Fruit fly (Drosophila melanogaster) whole organism, embryonic: Measurements from ENCODE around the gene corolla.

Experiments used
- Adf1 ChIP-seq: fragments of 200-800 bp; sonication (Bioruptor generic); IDR thresholded peaks from 2 replicates; pipeline ENCODE4 v1.3.6; 2022; ENCODE audit warnings: missing biosample characterization, missing genetic modification characterization
- Atf3 ChIP-seq: fragments of 200-800 bp; sonication (Bioruptor generic); optimal IDR thresholded peaks from 3 replicates; lab custom pipeline; 2016; ENCODE audit warnings: missing biosample characterization, missing genetic modification characterization
- B-H1 ChIP-seq: fragments of 200-800 bp; sonication (Bioruptor generic); IDR thresholded peaks from 3 replicates; pipeline ENCODE4 v1.3.6; 2022; ENCODE audit warnings: missing biosample characterization, missing genetic modification characterization
- CG10209 ChIP-seq: fragments of 200-800 bp; sonication (Bioruptor generic); optimal IDR thresholded peaks from 3 replicates; lab custom pipeline; 2017; ENCODE audit warnings: missing biosample characterization, mild to moderate bottlenecking, missing genetic modification characterization, missing genetic modification reagents
- CG11504 ChIP-seq: fragments of 200-800 bp; sonication (Bioruptor generic); optimal IDR thresholded peaks from 3 replicates; lab custom pipeline; 2019; ENCODE audit warnings: missing biosample characterization, mild to moderate bottlenecking, missing genetic modification characterization, moderate library complexity
- CG12391 ChIP-seq: fragments of 200-800 bp; sonication (Bioruptor generic); optimal IDR thresholded peaks from 3 replicates; lab custom pipeline; 2018; ENCODE audit warnings: missing biosample characterization, mild to moderate bottlenecking, missing genetic modification characterization, moderate library complexity
- CG17359 ChIP-seq: fragments of 200-800 bp; sonication (Bioruptor generic); optimal IDR thresholded peaks from 3 replicates; lab custom pipeline; 2018; ENCODE audit warnings: missing biosample characterization, mild to moderate bottlenecking, missing genetic modification characterization, moderate library complexity
- CG17361 ChIP-seq: fragments of 200-800 bp; sonication (Bioruptor generic); IDR thresholded peaks from 3 replicates; pipeline ENCODE4 v1.3.6; 2022; ENCODE audit warnings: missing biosample characterization, missing genetic modification characterization
- CG17385 ChIP-seq: fragments of 200-800 bp; sonication (Bioruptor generic); optimal IDR thresholded peaks from 3 replicates; lab custom pipeline; 2018; ENCODE audit warnings: missing biosample characterization, mild to moderate bottlenecking, missing genetic modification characterization
- CG17802 ChIP-seq: fragments of 200-800 bp; sonication (Bioruptor generic); optimal IDR thresholded peaks from 2 replicates; lab custom pipeline; 2018; ENCODE audit warnings: missing biosample characterization, mild to moderate bottlenecking, missing genetic modification characterization, moderate library complexity
- CG17829 ChIP-seq: fragments of 200-800 bp; optimal IDR thresholded peaks from 2 replicates; lab custom pipeline; 2019; ENCODE audit warnings: missing biosample characterization, mild to moderate bottlenecking, missing genetic modification characterization, moderate library complexity
- CG2889 ChIP-seq: fragments of 200-800 bp; sonication (Bioruptor generic); IDR thresholded peaks from 3 replicates; pipeline ENCODE4 v1.3.6; 2022; ENCODE audit warnings: missing biosample characterization, missing genetic modification characterization
- CG30020 ChIP-seq: fragments of 200-800 bp; optimal IDR thresholded peaks from 2 replicates; lab custom pipeline; 2019; ENCODE audit warnings: missing biosample characterization, mild to moderate bottlenecking, missing genetic modification characterization, moderate library complexity
- CG31441 ChIP-seq: fragments of 200-800 bp; sonication (Bioruptor generic); IDR thresholded peaks from 2 replicates; pipeline ENCODE4 v1.3.6; 2022; ENCODE audit warnings: missing biosample characterization, missing genetic modification characterization
- CG32767 ChIP-seq: fragments of 200-800 bp; sonication (Bioruptor generic); IDR thresholded peaks from 2 replicates; pipeline ENCODE4 v1.3.6; 2022; ENCODE audit warnings: missing biosample characterization, missing genetic modification characterization
- CG34376 ChIP-seq: fragments of 200-800 bp; sonication (Bioruptor generic); optimal IDR thresholded peaks from 2 replicates; lab custom pipeline; 2018; ENCODE audit warnings: missing biosample characterization, mild to moderate bottlenecking, missing genetic modification characterization
- CG4328 ChIP-seq: fragments of 200-800 bp; sonication (Bioruptor generic); optimal IDR thresholded peaks from 3 replicates; lab custom pipeline; 2017; ENCODE audit warnings: missing biosample characterization, missing genetic modification reagents, missing genetic modification characterization
- Doc2 ChIP-seq: fragments of 200-800 bp; sonication (Bioruptor generic); IDR thresholded peaks from 2 replicates; pipeline ENCODE4 v1.3.6; 2022; ENCODE audit warnings: missing biosample characterization, missing genetic modification characterization
- Doc3 ChIP-seq: fragments of 200-800 bp; sonication (Bioruptor generic); IDR thresholded peaks from 3 replicates; pipeline ENCODE4 v1.3.6; 2022; ENCODE audit warnings: missing biosample characterization, missing genetic modification characterization; ENCODE audit not compliant: partially characterized antibody
- Hr3 ChIP-seq: fragments of 200-800 bp; sonication (Bioruptor generic); optimal IDR thresholded peaks from 3 replicates; lab custom pipeline; 2016; ENCODE audit warnings: missing biosample characterization, missing genetic modification characterization
- Meics ChIP-seq: fragments of 200-800 bp; sonication (Bioruptor generic); optimal IDR thresholded peaks from 2 replicates; lab custom pipeline; 2017; ENCODE audit warnings: missing biosample characterization, mild to moderate bottlenecking, missing genetic modification characterization
- Nf-YC ChIP-seq: fragments of 200-800 bp; optimal IDR thresholded peaks from 3 replicates; lab custom pipeline; 2019; ENCODE audit warnings: missing biosample characterization, mild to moderate bottlenecking, missing genetic modification characterization, moderate library complexity
- Pdp1 ChIP-seq, 2 experiments: fragments of 200-800 bp; sonication (Bioruptor generic); optimal IDR thresholded peaks; 3 replicates each; lab custom pipeline; 2016; ENCODE audit warnings: missing biosample characterization in 2 of 2, missing genetic modification characterization in 2 of 2, mild to moderate bottlenecking in 1 of 2, moderate library complexity in 1 of 2
- Rfx ChIP-seq: fragments of 200-800 bp; sonication (Bioruptor generic); IDR thresholded peaks from 2 replicates; pipeline ENCODE4 v1.3.6; 2022; ENCODE audit warnings: missing biosample characterization, missing genetic modification characterization
- Six4 ChIP-seq: fragments of 200-800 bp; sonication (Bioruptor generic); optimal IDR thresholded peaks from 2 replicates; lab custom pipeline; 2016; ENCODE audit warnings: missing biosample characterization, missing genetic modification characterization
- Trl ChIP-seq, 3 experiments: fragments of >200 bp in 2 of 3; fragments of 200-800 bp in 1 of 3; sonication (Bioruptor generic) in 1 of 3; optimal IDR thresholded peaks; 2 replicates in 1 of 3; 3 replicates in 2 of 3; lab custom pipeline; 2016 to 2017; ENCODE audit warnings: missing biosample characterization in 1 of 3, missing genetic modification characterization in 1 of 3
- Vsx1 ChIP-seq: fragments of 200-800 bp; sonication (Bioruptor generic); optimal IDR thresholded peaks from 2 replicates; lab custom pipeline; 2017; ENCODE audit warnings: missing biosample characterization, mild to moderate bottlenecking, missing genetic modification characterization, missing genetic modification reagents
- cg ChIP-seq: fragments of 200-800 bp; sonication (Bioruptor generic); optimal IDR thresholded peaks from 3 replicates; lab custom pipeline; 2019; ENCODE audit warnings: missing biosample characterization, mild to moderate bottlenecking, missing genetic modification characterization, moderate library complexity
- dati ChIP-seq: fragments of 200-800 bp; sonication (Bioruptor generic); IDR thresholded peaks from 2 replicates; pipeline ENCODE4 v1.3.6; 2022; ENCODE audit warnings: missing biosample characterization, missing genetic modification characterization
- dmrt11E ChIP-seq: fragments of 200-800 bp; sonication (Bioruptor generic); optimal IDR thresholded peaks from 3 replicates; lab custom pipeline; 2018; ENCODE audit warnings: missing biosample characterization, mild to moderate bottlenecking, missing genetic modification characterization, moderate library complexity
- ems ChIP-seq: fragments of 200-800 bp; sonication (Bioruptor generic); optimal IDR thresholded peaks from 3 replicates; lab custom pipeline; 2016; ENCODE audit warnings: missing biosample characterization, missing genetic modification characterization
- ewg ChIP-seq: fragments of 200-800 bp; sonication (Bioruptor generic); optimal IDR thresholded peaks from 3 replicates; lab custom pipeline; 2017; ENCODE audit warnings: mild to moderate bottlenecking, missing biosample characterization, missing genetic modification reagents, missing genetic modification characterization
- exex ChIP-seq: fragments of 200-800 bp; sonication (Bioruptor generic); optimal IDR thresholded peaks from 4 replicates; lab custom pipeline; 2018; ENCODE audit warnings: missing biosample characterization, mild to moderate bottlenecking, missing genetic modification characterization, moderate library complexity
- grau ChIP-seq: fragments of 200-800 bp; optimal IDR thresholded peaks from 3 replicates; lab custom pipeline; 2019; ENCODE audit warnings: missing biosample characterization, mild to moderate bottlenecking, missing genetic modification characterization, moderate library complexity
- h ChIP-seq: fragments of >200 bp; optimal IDR thresholded peaks from 2 replicates; lab custom pipeline; 2017
- klu ChIP-seq: fragments of 200-800 bp; sonication (Bioruptor generic); IDR thresholded peaks from 2 replicates; pipeline ENCODE4 v1.3.6; 2022; ENCODE audit warnings: missing biosample characterization, missing genetic modification characterization
- nerfin-2 ChIP-seq: fragments of 200-800 bp; sonication (Bioruptor generic); IDR thresholded peaks from 2 replicates; pipeline ENCODE4 v1.3.6; 2022; ENCODE audit warnings: missing biosample characterization, missing genetic modification characterization; ENCODE audit not compliant: partially characterized antibody
- onecut ChIP-seq: fragments of 200-800 bp; sonication (Bioruptor generic); IDR thresholded peaks from 2 replicates; pipeline ENCODE4 v1.3.6; 2022; ENCODE audit warnings: missing biosample characterization, missing genetic modification characterization
- phol ChIP-seq: fragments of 200-800 bp; sonication (Bioruptor generic); optimal IDR thresholded peaks from 3 replicates; lab custom pipeline; 2018; ENCODE audit warnings: missing biosample characterization, mild to moderate bottlenecking, missing genetic modification characterization, moderate library complexity
- sens ChIP-seq: fragments of 200-800 bp; sonication (Bioruptor generic); peaks from one replicate; lab custom pipeline; 2016; ENCODE audit warnings: missing biosample characterization, missing genetic modification characterization
- shn ChIP-seq: fragments of 200-800 bp; sonication (Bioruptor generic); optimal IDR thresholded peaks from 3 replicates; lab custom pipeline; 2016; ENCODE audit warnings: missing biosample characterization, missing genetic modification characterization
- sim ChIP-seq: fragments of 200-800 bp; sonication (Bioruptor generic); IDR thresholded peaks from 2 replicates; pipeline ENCODE4 v1.3.6; 2022; ENCODE audit warnings: missing biosample characterization, missing genetic modification characterization
- slp2 ChIP-seq: fragments of 200-800 bp; sonication (Bioruptor generic); optimal IDR thresholded peaks from 2 replicates; lab custom pipeline; 2016; ENCODE audit warnings: missing biosample characterization, missing genetic modification characterization
- sqz ChIP-seq: fragments of 200-800 bp; sonication (Bioruptor generic); optimal IDR thresholded peaks from 3 replicates; lab custom pipeline; 2018; ENCODE audit warnings: missing biosample characterization, mild to moderate bottlenecking, missing genetic modification characterization
- sug ChIP-seq: fragments of 200-800 bp; optimal IDR thresholded peaks from 2 replicates; lab custom pipeline; 2019; ENCODE audit warnings: missing biosample characterization, mild to moderate bottlenecking, missing genetic modification characterization, moderate library complexity
- tio ChIP-seq: fragments of 200-800 bp; sonication (Bioruptor generic); optimal IDR thresholded peaks from 2 replicates; lab custom pipeline; 2017; ENCODE audit warnings: missing biosample characterization, missing genetic modification characterization, inconsistent platforms

Gene corolla

dm6 chrX:17658207-17659118 lies 26.6 kb upstream of the corolla start (continued):
- TF ChIP-seq B-H1 (GFP tag; lab: Robert Waterston, UW) (no peak), ems (GFP tag; lab: Kevin White, UChicago) (no peak), Hr3 (no peak), CG10209 (no peak), CG2889 (GFP tag; lab: Robert Waterston, UW) (no peak), slp2 (GFP tag; lab: Kevin White, UChicago) (no peak), Doc3 (GFP tag; lab: Robert Waterston, UW) (no peak), shn (GFP tag; lab: Kevin White, UChicago) (no peak), sim (no peak), CG17829 (tag; lab: Kevin White, UChicago) (no peak), tio (GFP tag; lab: Kevin White, UChicago) (no peak), sug (no peak), Six4 (GFP tag; lab: Kevin White, UChicago) (no peak)
- TF ChIP-seq, all 482 proteins: peak for 44

DNA sequence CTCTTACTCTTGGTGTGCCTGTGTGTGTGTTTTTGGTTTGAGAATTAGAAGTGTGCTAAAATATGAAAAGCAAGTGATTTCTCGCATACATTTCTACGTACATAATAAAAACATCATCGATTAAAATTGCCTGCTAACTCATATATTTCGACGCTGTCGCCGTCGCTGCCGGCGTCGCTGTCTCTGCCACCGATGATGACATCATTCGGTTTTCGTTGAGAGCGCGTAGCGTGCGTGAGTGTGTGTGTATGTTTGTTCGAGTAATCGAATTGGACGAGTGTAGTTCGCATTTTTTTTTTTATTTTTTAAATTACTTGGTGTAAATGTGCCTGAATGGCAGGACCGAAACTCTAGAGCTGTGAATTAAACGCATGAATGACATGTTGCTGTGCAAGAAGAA lies 25.9 kb upstream of the corolla start:
- TF ChIP-seq dati (GFP tag; lab: Robert Waterston, UW) = no peak
- peak; percentile 34 for TF ChIP-seq CG34376 (GFP tag; lab: Kevin White, UChicago)
- TF ChIP-seq Adf1 = peak; percentile 93
- TF ChIP-seq Vsx1 (GFP tag; lab: Kevin White, UChicago) = no peak
- no peak for TF ChIP-seq CG4328 (GFP tag; lab: Kevin White, UChicago)
- TF ChIP-seq klu (GFP tag; lab: Robert Waterston, UW) = no peak
- TF ChIP-seq cg = peak; percentile 39
- peak in 1 of 2 experiments; percentile 72 for TF ChIP-seq Pdp1 (GFP tag; optimal IDR thresholded peaks at IDR 0.05; lab: Kevin White, UChicago)
- no peak for TF ChIP-seq CG17802 (tag; lab: Kevin White, UChicago)
- TF ChIP-seq sqz = peak; percentile 44
- TF ChIP-seq sens (GFP tag; lab: Kevin White, UChicago) = peak; percentile 1
- peak; percentile 58 for TF ChIP-seq CG17385 (GFP tag; lab: Kevin White, UChicago)
- TF ChIP-seq onecut (GFP tag; lab: Robert Waterston, UW) = peak; percentile 27; the same call in 1 of the 2 replicates
- TF ChIP-seq nerfin-2 (GFP tag; lab: Robert Waterston, UW) = no peak
- TF ChIP-seq Trl (optimal IDR thresholded peaks at IDR 0.05; lab: Kevin White, UChicago) = peak; percentile 17 to 63
- TF ChIP-seq Trl (GFP tag; optimal IDR thresholded peaks at IDR 0.05; lab: Kevin White, UChicago) = no peak
- TF ChIP-seq exex (tag; lab: Kevin White, UChicago) = peak; percentile 22
- peak; percentile 20 for TF ChIP-seq Atf3 (GFP tag; lab: Kevin White, UChicago)
- no peak for TF ChIP-seq h (lab: Kevin White, UChicago)

DNA sequence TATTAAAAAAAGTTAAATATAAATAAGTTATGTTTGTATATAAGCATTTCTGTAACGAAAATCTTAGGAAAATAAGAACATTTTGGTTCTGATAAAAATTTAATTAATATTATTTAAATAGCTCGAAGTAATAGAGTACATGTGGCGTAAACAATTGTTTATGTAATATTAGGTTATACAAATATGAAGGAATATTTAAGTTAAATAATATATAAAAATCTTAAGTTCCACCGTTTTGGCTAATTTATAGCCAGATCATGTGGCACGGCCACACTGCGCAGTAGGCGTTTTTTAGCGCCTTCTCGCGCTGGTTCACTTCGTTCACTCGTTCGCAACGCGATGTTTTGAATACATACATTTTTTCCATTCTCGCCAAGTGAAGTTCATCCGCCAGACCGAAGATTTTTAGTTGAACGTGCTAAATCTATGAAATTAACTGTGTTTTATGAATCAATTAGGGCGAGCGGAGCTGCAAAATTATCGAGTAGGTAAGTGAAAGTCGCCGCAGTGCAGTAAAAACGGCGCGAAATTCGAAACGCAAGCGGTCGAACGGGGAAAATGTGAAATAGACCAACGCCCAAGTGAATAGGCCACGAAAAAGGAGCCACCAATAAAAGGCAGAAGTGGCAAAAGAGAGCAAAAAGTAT lies 25.3 kb upstream of the corolla start, which contains the start of gene beta-Spec:
Gene beta-Spec, plus strand, starts transcription at position 323 of the 647 bp plus-strand sequence.
- TF ChIP-seq CG32767 (GFP tag; lab: Robert Waterston, UW) = peak; percentile 79; the same call in 1 of the 2 replicates
- TF ChIP-seq CG31441 (GFP tag; lab: Robert Waterston, UW) = peak; percentile 29; the same call in 1 of the 2 replicates
- TF ChIP-seq CG11504 (tag; lab: Kevin White, UChicago) = peak; percentile 39
- TF ChIP-seq CG12391 (tag; lab: Kevin White, UChicago) = peak; percentile 9
- TF ChIP-seq Nf-YC (tag; lab: Kevin White, UChicago) = peak; percentile 22
- TF ChIP-seq CG17359 (tag; lab: Kevin White, UChicago) = no peak
- peak; percentile 45 for TF ChIP-seq CG30020
- peak; percentile 39; the same call in 1 of the 2 replicates for TF ChIP-seq Rfx
- TF ChIP-seq CG17361 (GFP tag; lab: Robert Waterston, UW) = peak; percentile 62; the same call in 1 of the 3 replicates
- peak; percentile 28 for TF ChIP-seq Meics (GFP tag; lab: Kevin White, UChicago)
- TF ChIP-seq phol (tag; lab: Kevin White, UChicago) = peak; percentile 18
- TF ChIP-seq Doc2 (GFP tag; lab: Robert Waterston, UW) = no peak
- peak; percentile 12 for TF ChIP-seq grau (tag; lab: Kevin White, UChicago)
- TF ChIP-seq dmrt11E (tag; lab: Kevin White, UChicago) = peak; percentile 4
- TF ChIP-seq ewg (GFP tag; lab: Kevin White, UChicago) = peak; percentile 58
